Worm (Caenorhabditis elegans) whole organism, L4/young adult: ENCODE data around the gene srbc-62.

Experiments used
- W03F9.2 ChIP-seq: fragments of 150-350 bp; optimal IDR thresholded peaks from 2 replicates; lab custom pipeline; 2014; ENCODE audit warnings: missing biosample characterization, missing genetic modification characterization
- dao-5 ChIP-seq: sonication (generic microtip); optimal IDR thresholded peaks from 2 replicates; lab custom pipeline; 2016; ENCODE audit warnings: missing genotype, missing genetic modification characterization, moderate library complexity, missing compliant biosample characterization
- him-1 ChIP-seq: sonication (generic microtip); optimal IDR thresholded peaks from 2 replicates; lab custom pipeline; 2016; ENCODE audit warnings: missing genotype, missing genetic modification reagents, missing genetic modification characterization, missing compliant biosample characterization

DNA sequence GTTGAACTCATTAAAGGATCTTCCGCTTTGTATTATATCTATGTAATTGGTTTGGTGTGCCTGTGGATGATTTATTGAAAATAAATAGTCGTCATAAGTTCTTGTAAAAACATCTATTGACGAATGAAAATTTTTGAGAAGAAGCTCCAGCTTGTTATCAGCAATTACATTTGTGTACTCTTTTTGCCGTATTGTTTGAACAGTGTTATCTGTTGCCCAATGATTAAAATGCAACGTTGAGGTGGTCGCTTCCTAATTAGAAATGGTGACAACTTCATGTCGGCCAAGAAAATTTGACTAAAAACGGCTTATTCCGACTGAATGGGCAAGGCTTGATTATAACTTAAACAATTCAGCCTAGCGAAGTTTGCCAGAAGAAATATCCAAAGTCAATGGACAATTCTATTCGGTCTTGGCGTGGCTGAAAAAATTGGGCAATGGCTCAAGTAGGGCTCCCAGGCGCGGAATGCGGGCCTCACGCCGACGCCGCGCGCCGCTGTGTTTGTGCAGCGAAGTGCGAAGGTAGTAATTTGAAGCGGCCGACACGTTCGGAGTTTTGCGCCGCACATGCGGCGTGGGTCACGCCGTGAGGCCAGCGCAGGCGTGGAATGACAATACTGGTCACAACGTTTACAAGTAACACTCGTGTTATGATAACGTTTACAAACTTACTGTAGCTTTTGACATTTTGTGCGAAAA lies 22.9 kb downstream of the srbc-62 start:
- TF ChIP-seq W03F9.2 (no peak), him-1 (no peak), dao-5 (tag; lab: Kevin White, UChicago) (no peak)
